Fruit fly (Drosophila melanogaster) whole organism, embryonic: Measurements from ENCODE around the gene TwdlC.
A peak's percentile ranks its signal among the peaks of the same experiment; 100 is the strongest.

Source experiments
- CG10959 ChIP-seq: fragments of 200-800 bp; sonication (Bioruptor generic); IDR thresholded peaks from 2 replicates; pipeline ENCODE4 v1.3.6; 2022; ENCODE audit warnings: missing biosample characterization, missing genetic modification characterization
- CG12219 ChIP-seq: fragments of 200-800 bp; sonication (Bioruptor generic); optimal IDR thresholded peaks from 3 replicates; lab custom pipeline; 2018; ENCODE audit warnings: missing biosample characterization, mild to moderate bottlenecking, missing genetic modification characterization
- CG13424 ChIP-seq: fragments of 200-800 bp; sonication (Bioruptor generic); optimal IDR thresholded peaks from 2 replicates; lab custom pipeline; 2019; ENCODE audit warnings: missing biosample characterization, mild to moderate bottlenecking, missing genetic modification characterization, moderate library complexity
- CG14667 ChIP-seq: fragments of 200-800 bp; sonication (Bioruptor generic); IDR thresholded peaks from 2 replicates; pipeline ENCODE4 v1.3.6; 2022; ENCODE audit warnings: missing biosample characterization, missing genetic modification characterization
- CG1529 ChIP-seq: fragments of 200-800 bp; sonication (Bioruptor generic); optimal IDR thresholded peaks from 3 replicates; lab custom pipeline; 2018; ENCODE audit warnings: missing biosample characterization, missing genetic modification characterization
- CG15601 ChIP-seq: fragments of 200-800 bp; sonication (Bioruptor generic); optimal IDR thresholded peaks from 3 replicates; lab custom pipeline; 2019; ENCODE audit warnings: missing biosample characterization, mild to moderate bottlenecking, missing genetic modification characterization, moderate library complexity
- CG16815 ChIP-seq: fragments of 200-800 bp; sonication (Bioruptor generic); optimal IDR thresholded peaks from 3 replicates; lab custom pipeline; 2017; ENCODE audit warnings: missing biosample characterization, mild to moderate bottlenecking, missing genetic modification characterization
- CG2712 ChIP-seq: fragments of 200-800 bp; optimal IDR thresholded peaks from 3 replicates; lab custom pipeline; 2019; ENCODE audit warnings: missing biosample characterization, mild to moderate bottlenecking, missing genetic modification characterization, moderate library complexity
- CG2889 ChIP-seq: fragments of 200-800 bp; sonication (Bioruptor generic); IDR thresholded peaks from 3 replicates; pipeline ENCODE4 v1.3.6; 2022; ENCODE audit warnings: missing biosample characterization, missing genetic modification characterization
- CG4328 ChIP-seq: fragments of 200-800 bp; sonication (Bioruptor generic); optimal IDR thresholded peaks from 3 replicates; lab custom pipeline; 2017; ENCODE audit warnings: missing biosample characterization, missing genetic modification reagents, missing genetic modification characterization
- CG4360 ChIP-seq: fragments of 200-800 bp; sonication (Bioruptor generic); IDR thresholded peaks from 2 replicates; pipeline ENCODE4 v1.3.6; 2022; ENCODE audit warnings: missing biosample characterization, missing genetic modification characterization
- CG4707 ChIP-seq: fragments of 200-800 bp; sonication (Bioruptor generic); optimal IDR thresholded peaks from 2 replicates; lab custom pipeline; 2018; ENCODE audit warnings: missing biosample characterization, mild to moderate bottlenecking, missing genetic modification characterization, moderate library complexity
- CG6175 ChIP-seq: fragments of 200-800 bp; sonication (Bioruptor generic); IDR thresholded peaks from 3 replicates; pipeline ENCODE4 v1.3.6; 2022; ENCODE audit warnings: missing biosample characterization, missing genetic modification characterization
- CG7357 ChIP-seq: fragments of 200-800 bp; sonication (Bioruptor generic); IDR thresholded peaks from 3 replicates; pipeline ENCODE4 v1.3.6; 2022; ENCODE audit warnings: missing biosample characterization, missing genetic modification characterization
- CG9817 ChIP-seq: fragments of 200-800 bp; sonication (Bioruptor generic); optimal IDR thresholded peaks from 2 replicates; lab custom pipeline; 2018; ENCODE audit warnings: missing biosample characterization, mild to moderate bottlenecking, missing genetic modification characterization, moderate library complexity
- CG9932 ChIP-seq: fragments of 200-800 bp; sonication (Bioruptor generic); IDR thresholded peaks from 2 replicates; pipeline ENCODE4 v1.3.6; 2022; ENCODE audit warnings: missing biosample characterization, missing genetic modification characterization
- CHES-1-like ChIP-seq: fragments of 200-800 bp; sonication (Bioruptor generic); optimal IDR thresholded peaks from 2 replicates; lab custom pipeline; 2016; ENCODE audit warnings: missing biosample characterization, missing genetic modification characterization
- CkIIα-i1 ChIP-seq: fragments of 200-800 bp; sonication (Bioruptor generic); IDR thresholded peaks from 2 replicates; pipeline ENCODE4 v1.3.6; 2022; ENCODE audit warnings: missing biosample characterization, missing genetic modification characterization
- CrebB ChIP-seq: fragments of 200-800 bp; sonication (Bioruptor generic); optimal IDR thresholded peaks from 3 replicates; lab custom pipeline; 2018; ENCODE audit warnings: missing biosample characterization, mild to moderate bottlenecking, missing genetic modification characterization
- D ChIP-seq, 2 experiments: fragments of 200-800 bp in 1 of 2; fragments of >200 bp in 1 of 2; sonication (Bioruptor generic) in 1 of 2; optimal IDR thresholded peaks; 2 replicates in 1 of 2; 3 replicates in 1 of 2; lab custom pipeline; 2017; ENCODE audit warnings: mild to moderate bottlenecking in 1 of 2, missing biosample characterization in 1 of 2, missing genetic modification characterization in 1 of 2, missing genetic modification reagents in 1 of 2
- Dip3 ChIP-seq: fragments of 200-800 bp; sonication (Bioruptor generic); optimal IDR thresholded peaks from 3 replicates; lab custom pipeline; 2016; ENCODE audit warnings: missing biosample characterization, missing genetic modification characterization
- GATAe ChIP-seq: fragments of 200-800 bp; sonication (Bioruptor generic); conservative IDR thresholded peaks from 2 replicates; pipeline ENCODE4 v1.3.6; 2022; ENCODE audit warnings: missing biosample characterization, missing genetic modification characterization
- HmgD ChIP-seq: fragments of 200-800 bp; sonication (Bioruptor generic); optimal IDR thresholded peaks from 3 replicates; lab custom pipeline; 2016; ENCODE audit warnings: missing biosample characterization, missing genetic modification characterization
- HmgZ ChIP-seq: fragments of 200-800 bp; sonication (Bioruptor generic); optimal IDR thresholded peaks from 2 replicates; lab custom pipeline; 2018; ENCODE audit warnings: missing biosample characterization, mild to moderate bottlenecking, missing genetic modification characterization
- Hmr ChIP-seq: fragments of 200-800 bp; sonication (Bioruptor generic); optimal IDR thresholded peaks from 3 replicates; lab custom pipeline; 2017; ENCODE audit warnings: mild to moderate bottlenecking, missing biosample characterization, missing genetic modification reagents, missing genetic modification characterization
- Hr39 ChIP-seq: fragments of >200 bp; optimal IDR thresholded peaks from 2 replicates; lab custom pipeline; 2017
- MBD-R2 ChIP-seq: fragments of 200-800 bp; sonication (Bioruptor generic); IDR thresholded peaks from 2 replicates; pipeline ENCODE4 v1.3.6; 2022; ENCODE audit warnings: missing biosample characterization, missing genetic modification characterization
- MTF-1 ChIP-seq: fragments of 200-800 bp; sonication (Bioruptor generic); optimal IDR thresholded peaks from 2 replicates; lab custom pipeline; 2018; ENCODE audit warnings: missing biosample characterization, mild to moderate bottlenecking, missing genetic modification characterization, borderline replicate concordance
- Side ChIP-seq: fragments of 200-800 bp; sonication (Bioruptor generic); optimal IDR thresholded peaks from 2 replicates; lab custom pipeline; 2016; ENCODE audit warnings: missing biosample characterization, missing genetic modification characterization
- Sry-δ ChIP-seq: fragments of 200-800 bp; sonication (Bioruptor generic); optimal IDR thresholded peaks from 2 replicates; lab custom pipeline; 2016; ENCODE audit warnings: missing biosample characterization, missing genetic modification characterization
- Ssrp ChIP-seq: fragments of 200-800 bp; sonication (Bioruptor generic); optimal IDR thresholded peaks from 2 replicates; lab custom pipeline; 2018; ENCODE audit warnings: missing biosample characterization, mild to moderate bottlenecking, missing genetic modification characterization, moderate library complexity
- Xbp1 ChIP-seq: fragments of 200-800 bp; sonication (Bioruptor generic); optimal IDR thresholded peaks from 3 replicates; lab custom pipeline; 2016; ENCODE audit warnings: missing biosample characterization, mild to moderate bottlenecking, missing genetic modification characterization
- ab ChIP-seq: fragments of 200-800 bp; sonication (Bioruptor generic); optimal IDR thresholded peaks from 2 replicates; lab custom pipeline; 2016; ENCODE audit warnings: missing biosample characterization, missing genetic modification characterization
- ash1 ChIP-seq: fragments of 200-800 bp; sonication (Bioruptor generic); optimal IDR thresholded peaks from 2 replicates; lab custom pipeline; 2018; ENCODE audit warnings: missing biosample characterization, mild to moderate bottlenecking, missing genetic modification characterization
- br ChIP-seq: fragments of >200 bp; optimal IDR thresholded peaks from 2 replicates; lab custom pipeline; 2017
- cg ChIP-seq: fragments of 200-800 bp; sonication (Bioruptor generic); optimal IDR thresholded peaks from 3 replicates; lab custom pipeline; 2019; ENCODE audit warnings: missing biosample characterization, mild to moderate bottlenecking, missing genetic modification characterization, moderate library complexity
- corto ChIP-seq: fragments of 200-800 bp; sonication (Bioruptor generic); optimal IDR thresholded peaks from 2 replicates; lab custom pipeline; 2016; ENCODE audit warnings: missing biosample characterization, mild to moderate bottlenecking, missing genetic modification characterization, moderate library complexity
- dysf ChIP-seq: fragments of 200-800 bp; sonication (Bioruptor generic); IDR thresholded peaks from 3 replicates; pipeline ENCODE4 v1.3.6; 2022; ENCODE audit warnings: missing biosample characterization, missing genetic modification characterization
- en ChIP-seq: fragments of 200-800 bp; sonication (Bioruptor generic); optimal IDR thresholded peaks from 2 replicates; lab custom pipeline; 2016; ENCODE audit warnings: missing biosample characterization, missing genetic modification characterization
- fd64A ChIP-seq: fragments of 200-800 bp; sonication (Bioruptor generic); optimal IDR thresholded peaks from 3 replicates; lab custom pipeline; 2018; ENCODE audit warnings: missing biosample characterization, mild to moderate bottlenecking, missing genetic modification characterization
- ind ChIP-seq: fragments of 200-800 bp; sonication (Bioruptor generic); optimal IDR thresholded peaks from 3 replicates; lab custom pipeline; 2016; ENCODE audit warnings: missing biosample characterization, missing genetic modification characterization
- ken ChIP-seq: fragments of 200-800 bp; sonication (Bioruptor generic); IDR thresholded peaks from 3 replicates; pipeline ENCODE4 v1.3.6; 2022; ENCODE audit warnings: missing biosample characterization, missing genetic modification characterization
- lov ChIP-seq, 2 experiments: fragments of 200-800 bp in 1 of 2; fragments of >200 bp in 1 of 2; sonication (Bioruptor generic) in 1 of 2; IDR thresholded peaks in 1 of 2; optimal IDR thresholded peaks in 1 of 2; 2 replicates in 1 of 2; 3 replicates in 1 of 2; pipeline versions ENCODE4 v1.3.6 to Lab custom; 2017 to 2022; ENCODE audit warnings: missing biosample characterization in 1 of 2, missing genetic modification characterization in 1 of 2
- mld ChIP-seq: fragments of 200-800 bp; sonication (Bioruptor generic); IDR thresholded peaks from 3 replicates; pipeline ENCODE4 v1.3.6; 2022; ENCODE audit warnings: missing biosample characterization, missing genetic modification characterization; ENCODE audit not compliant: partially characterized antibody
- nmo ChIP-seq: fragments of 200-800 bp; sonication (Bioruptor generic); optimal IDR thresholded peaks from 2 replicates; lab custom pipeline; 2018; ENCODE audit warnings: missing biosample characterization, mild to moderate bottlenecking, missing genetic modification characterization, moderate library complexity
- oc ChIP-seq: fragments of 200-800 bp; sonication (Bioruptor generic); optimal IDR thresholded peaks from 2 replicates; lab custom pipeline; 2018; ENCODE audit warnings: missing biosample characterization, mild to moderate bottlenecking, missing genetic modification characterization, moderate library complexity
- pfk ChIP-seq: fragments of 200-800 bp; sonication (Bioruptor generic); optimal IDR thresholded peaks from 2 replicates; lab custom pipeline; 2018; ENCODE audit warnings: missing biosample characterization, mild to moderate bottlenecking, missing genetic modification characterization, moderate library complexity
- schlank ChIP-seq: fragments of 200-800 bp; sonication (Bioruptor generic); optimal IDR thresholded peaks from 2 replicates; lab custom pipeline; 2018; ENCODE audit warnings: missing biosample characterization, mild to moderate bottlenecking, missing genetic modification characterization
- trh ChIP-seq: fragments of 200-800 bp; sonication (Bioruptor generic); optimal IDR thresholded peaks from 2 replicates; lab custom pipeline; 2016; ENCODE audit warnings: missing biosample characterization, missing genetic modification characterization
- zf30C ChIP-seq: fragments of 200-800 bp; sonication (Bioruptor generic); optimal IDR thresholded peaks from 3 replicates; lab custom pipeline; 2018; ENCODE audit warnings: missing biosample characterization, mild to moderate bottlenecking, missing genetic modification characterization

Gene TwdlC

dm6 chr3R:26952200-26952856 lies 42.3 kb upstream of the TwdlC start (continued):
- peak; percentile 54 for TF ChIP-seq Hmr
- TF ChIP-seq CG9817: peak; percentile 0
- no peak for TF ChIP-seq schlank (tag; lab: Kevin White, UChicago)
- TF ChIP-seq CG6175: no peak
- TF ChIP-seq oc: no peak
- TF ChIP-seq zf30C (GFP tag; lab: Kevin White, UChicago): no peak
- TF ChIP-seq ash1 (GFP tag; lab: Kevin White, UChicago): no peak
- no peak for TF ChIP-seq Dip3 (GFP tag; lab: Kevin White, UChicago)
- no peak for TF ChIP-seq ken (GFP tag; lab: Robert Waterston, UW)
- no peak for TF ChIP-seq fd64A (GFP tag; lab: Kevin White, UChicago)
- TF ChIP-seq MTF-1 (GFP tag; lab: Kevin White, UChicago): no peak
- TF ChIP-seq HmgZ (tag; lab: Kevin White, UChicago): peak; percentile 43
- TF ChIP-seq CG1529: no peak
- peak; percentile 52 for TF ChIP-seq CHES-1-like (GFP tag; lab: Kevin White, UChicago)
- no peak for TF ChIP-seq Xbp1 (GFP tag; lab: Kevin White, UChicago)
- no peak for TF ChIP-seq trh (GFP tag; lab: Kevin White, UChicago)
- TF ChIP-seq CG4707 (GFP tag; lab: Kevin White, UChicago): no peak
- no peak for TF ChIP-seq cg (GFP tag; lab: Kevin White, UChicago)
- TF ChIP-seq CkIIα-i1 (GFP tag; lab: Robert Waterston, UW): no peak
- TF ChIP-seq corto (GFP tag; lab: Kevin White, UChicago): no peak
- no peak for TF ChIP-seq CG14667
- TF ChIP-seq pfk (GFP tag; lab: Kevin White, UChicago): no peak
- TF ChIP-seq CG2889 (GFP tag; lab: Robert Waterston, UW): no peak
- no peak for TF ChIP-seq Hr39 (lab: Kevin White, UChicago)
- TF ChIP-seq CG7357 (GFP tag; lab: Robert Waterston, UW): no peak
- TF ChIP-seq CG12219 (GFP tag; lab: Kevin White, UChicago): no peak
- no peak for TF ChIP-seq mld (GFP tag; lab: Robert Waterston, UW)
- TF ChIP-seq CG9932 (GFP tag; lab: Robert Waterston, UW): 0 out of 2 replicates have a peak, but pooled peaks have one; percentile 29
- TF ChIP-seq Sry-δ (GFP tag; lab: Kevin White, UChicago): peak; percentile 13
- no peak for TF ChIP-seq br (lab: Kevin White, UChicago)
- TF ChIP-seq dysf (GFP tag; lab: Robert Waterston, UW): no peak
- no peak for TF ChIP-seq CrebB (tag; lab: Kevin White, UChicago)
- TF ChIP-seq ab (GFP tag; lab: Kevin White, UChicago): no peak
- TF ChIP-seq Side (GFP tag; lab: Kevin White, UChicago): no peak
- TF ChIP-seq GATAe (GFP tag; lab: Robert Waterston, UW): no peak
- TF ChIP-seq CG13424 (tag; lab: Kevin White, UChicago): no peak
- TF ChIP-seq CG16815 (GFP tag; lab: Kevin White, UChicago): no peak
- TF ChIP-seq CG10959: no peak
- TF ChIP-seq Ssrp (tag; lab: Kevin White, UChicago): no peak
- no peak for TF ChIP-seq CG4328 (GFP tag; lab: Kevin White, UChicago)
- TF ChIP-seq MBD-R2 (GFP tag; lab: Robert Waterston, UW): no peak
- TF ChIP-seq CG2712 (tag; lab: Kevin White, UChicago): no peak
- no peak for TF ChIP-seq lov (optimal IDR thresholded peaks at IDR 0.05; lab: Kevin White, UChicago)
- TF ChIP-seq lov (GFP tag; IDR thresholded peaks at IDR 0.05; lab: Robert Waterston, UW): no peak
- TF ChIP-seq en (GFP tag; lab: Kevin White, UChicago): no peak
- no peak for TF ChIP-seq CG4360
- no peak for TF ChIP-seq CG15601 (tag; lab: Kevin White, UChicago)
- TF ChIP-seq nmo (GFP tag; lab: Kevin White, UChicago): no peak
- TF ChIP-seq ind (GFP tag; lab: Kevin White, UChicago): peak; percentile 47
- TF ChIP-seq D (optimal IDR thresholded peaks at IDR 0.05; lab: Kevin White, UChicago): no peak
- no peak for TF ChIP-seq D (GFP tag; optimal IDR thresholded peaks at IDR 0.05; lab: Kevin White, UChicago)
- TF ChIP-seq HmgD (GFP tag; lab: Kevin White, UChicago): no peak
